Worm (Caenorhabditis elegans): ENCODE data around the gene F02H6.2.

DNA sequence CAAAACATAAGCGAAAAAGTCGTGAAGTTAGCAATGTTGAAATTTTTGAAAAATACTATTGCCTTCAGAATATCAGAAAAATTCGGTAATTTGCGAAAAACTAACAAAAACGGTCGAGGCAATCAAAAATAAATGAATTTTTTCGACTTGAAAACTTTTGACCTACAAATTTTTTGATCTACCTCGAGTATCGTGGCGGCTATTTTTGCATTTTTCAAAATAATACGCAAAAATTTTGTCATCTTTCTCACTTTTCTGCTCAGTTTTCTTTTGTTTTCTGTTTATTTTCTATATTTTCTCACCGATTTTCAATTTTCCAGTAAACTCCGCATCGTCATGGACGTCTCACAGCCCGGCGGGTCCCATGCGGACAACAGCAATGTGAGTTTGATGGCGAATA is 19.5 kb downstream of the F02H6.2 start:
- no peak for TF ChIP-seq ceh-24 (tag; optimal IDR thresholded peaks at IDR 0.05)
- TF ChIP-seq ttx-3 (tag; optimal IDR thresholded peaks at IDR 0.05) = no peak
- TF ChIP-seq pha-4 (tag; optimal IDR thresholded peaks at IDR 0.05) = no peak
- TF ChIP-seq elt-4 (tag; optimal IDR thresholded peaks at IDR 0.05) = no peak
- no peak for TF ChIP-seq hlh-13 (GFP tag; optimal IDR thresholded peaks at IDR 0.05)
